Worm (Caenorhabditis elegans) whole organism, L4 larva: Measurements from ENCODE around the gene arl-5.

ENCODE experiments used
- D1046.2 ChIP-seq: fragments of 200-800 bp; sonication (Bioruptor generic); IDR thresholded peaks from 2 replicates; pipeline ENCODE4 v1.3.6; 2022; ENCODE audit warnings: missing genetic modification characterization, missing compliant biosample characterization
- F10B5.3 ChIP-seq: sonication (generic microtip); optimal IDR thresholded peaks from 2 replicates; lab custom pipeline; 2016; ENCODE audit warnings: mild to moderate bottlenecking, missing genetic modification characterization, missing compliant biosample characterization
- F26F4.8 ChIP-seq: fragments of 200-800 bp; sonication (Bioruptor generic); conservative IDR thresholded peaks from 2 replicates; pipeline ENCODE4 v1.3.6; 2022; ENCODE audit warnings: missing genetic modification characterization, missing compliant biosample characterization
- F37D6.2 ChIP-seq: sonication (generic microtip); optimal IDR thresholded peaks from 2 replicates; lab custom pipeline; 2016; ENCODE audit warnings: mild to moderate bottlenecking, missing genetic modification characterization, missing compliant biosample characterization
- F44E2.7 ChIP-seq: fragments of 200-800 bp; sonication (Bioruptor generic); IDR thresholded peaks from 2 replicates; pipeline ENCODE4 v2.1.2; 2022; ENCODE audit warnings: missing genetic modification characterization, missing compliant biosample characterization
- T20F7.1 ChIP-seq: fragments of 200-800 bp; sonication (Bioruptor generic); optimal IDR thresholded peaks from 2 replicates; lab custom pipeline; 2018; ENCODE audit warnings: mild to moderate bottlenecking, missing genetic modification characterization, missing compliant biosample characterization
- T26A8.4 ChIP-seq: fragments of 200-800 bp; sonication (Bioruptor generic); IDR thresholded peaks from 2 replicates; pipeline ENCODE4 v1.3.6; 2022; ENCODE audit warnings: missing genetic modification characterization, missing compliant biosample characterization
- Y105C5A.15 ChIP-seq: fragments of 200-800 bp; sonication (Bioruptor generic); IDR thresholded peaks from 2 replicates; pipeline ENCODE4 v1.3.6; 2022; ENCODE audit warnings: missing genetic modification characterization, missing compliant biosample characterization
- Y5F2A.4 ChIP-seq: fragments of 200-800 bp; sonication (Bioruptor generic); optimal IDR thresholded peaks from 2 replicates; lab custom pipeline; 2018; ENCODE audit warnings: mild to moderate bottlenecking, missing genetic modification characterization, missing compliant biosample characterization
- aha-1 ChIP-seq: fragments of 150-350 bp; peaks from one replicate; lab custom pipeline; 2014; ENCODE audit warnings: missing biosample characterization, missing genetic modification characterization
- arid-1 ChIP-seq: fragments of 200-800 bp; sonication (Bioruptor generic); conservative IDR thresholded peaks from 2 replicates; pipeline ENCODE4 v1.3.6; 2022; ENCODE audit warnings: missing genetic modification reagents, missing genetic modification characterization, missing compliant biosample characterization
- attf-4 ChIP-seq: sonication (generic microtip); optimal IDR thresholded peaks from 3 replicates; lab custom pipeline; 2017; ENCODE audit warnings: missing biosample characterization, missing genetic modification characterization
- ceh-20 ChIP-seq: fragments of 200-800 bp; sonication (Bioruptor generic); IDR thresholded peaks from 2 replicates; pipeline ENCODE4 v1.3.6; 2022; ENCODE audit warnings: missing genetic modification reagents, missing genetic modification characterization, missing compliant biosample characterization
- ceh-44 ChIP-seq: fragments of 200-800 bp; sonication (Bioruptor generic); IDR thresholded peaks from 2 replicates; pipeline ENCODE4 v1.3.6; 2022; ENCODE audit warnings: missing genetic modification reagents, missing genetic modification characterization, missing compliant biosample characterization
- daf-16 ChIP-seq, 3 experiments: sonication (generic microtip); optimal IDR thresholded peaks; 2 replicates each; lab custom pipeline; 2016 to 2017; ENCODE audit warnings: missing genetic modification characterization in 3 of 3, missing genetic modification reagents in 3 of 3, mild to moderate bottlenecking in 2 of 3, missing compliant biosample characterization in 2 of 3, missing biosample characterization in 1 of 3, moderate library complexity in 1 of 3
- daf-8 ChIP-seq: fragments of 200-800 bp; sonication (Bioruptor generic); IDR thresholded peaks from 2 replicates; pipeline ENCODE4 v1.3.6; 2022; ENCODE audit warnings: missing genetic modification characterization, missing compliant biosample characterization
- dmd-6 ChIP-seq: fragments of 200-800 bp; sonication (Bioruptor generic); IDR thresholded peaks from 2 replicates; pipeline ENCODE4 v1.3.6; 2022; ENCODE audit warnings: missing genetic modification reagents, missing genetic modification characterization, missing compliant biosample characterization
- dmd-9 ChIP-seq: fragments of 200-800 bp; sonication (Bioruptor generic); IDR thresholded peaks from 2 replicates; pipeline ENCODE4 v1.3.6; 2022; ENCODE audit warnings: missing genetic modification reagents, missing genetic modification characterization, missing compliant biosample characterization
- duxl-1 ChIP-seq: sonication (generic microtip); optimal IDR thresholded peaks from 2 replicates; lab custom pipeline; 2016; ENCODE audit warnings: mild to moderate bottlenecking, missing genetic modification characterization, moderate library complexity, missing compliant biosample characterization; ENCODE audit not compliant: poor library complexity
- dve-1 ChIP-seq: sonication (generic microtip); optimal IDR thresholded peaks from 2 replicates; lab custom pipeline; 2017; ENCODE audit warnings: antibody characterized with exemption, mild to moderate bottlenecking, missing genetic modification characterization, missing compliant biosample characterization; ENCODE audit not compliant: insufficient read depth
- egl-27 ChIP-seq: sonication (generic microtip); optimal IDR thresholded peaks from 3 replicates; lab custom pipeline; 2017; ENCODE audit warnings: missing biosample characterization, missing genetic modification reagents, missing genetic modification characterization
- hif-1 ChIP-seq, 2 experiments: sonication (generic microtip); optimal IDR thresholded peaks; 2 replicates each; lab custom pipeline; 2016 to 2017; ENCODE audit warnings: missing compliant biosample characterization in 2 of 2, missing genetic modification characterization in 2 of 2, missing genetic modification reagents in 2 of 2, missing genotype in 2 of 2, mild to moderate bottlenecking in 1 of 2
- hlh-30 ChIP-seq: sonication (generic microtip); optimal IDR thresholded peaks from 2 replicates; lab custom pipeline; 2017; ENCODE audit warnings: antibody characterized with exemption, mild to moderate bottlenecking, missing genetic modification characterization, missing compliant biosample characterization; ENCODE audit not compliant: insufficient read depth
- hmg-1.1 ChIP-seq: fragments of 200-800 bp; sonication (Bioruptor generic); IDR thresholded peaks from 2 replicates; pipeline ENCODE4 v1.3.6; 2022; ENCODE audit warnings: missing genetic modification reagents, missing genetic modification characterization, missing compliant biosample characterization
- lir-3 ChIP-seq: sonication (generic microtip); optimal IDR thresholded peaks from 2 replicates; lab custom pipeline; 2016; ENCODE audit warnings: mild to moderate bottlenecking, missing genetic modification characterization, missing compliant biosample characterization
- mdl-1 ChIP-seq, 2 experiments: fragments of 150-350 bp in 1 of 2; sonication (generic microtip) in 1 of 2; optimal IDR thresholded peaks; 2 replicates each; lab custom pipeline; 2014 to 2017; ENCODE audit warnings: missing biosample characterization in 2 of 2, missing genetic modification characterization in 2 of 2
- mep-1 ChIP-seq: fragments of 150-350 bp; sonication (generic microtip); optimal IDR thresholded peaks from 3 replicates; lab custom pipeline; 2014; ENCODE audit warnings: missing biosample characterization, missing genetic modification characterization
- mes-2 ChIP-seq: sonication (generic microtip); optimal IDR thresholded peaks from 2 replicates; lab custom pipeline; 2016; ENCODE audit warnings: missing genotype, mild to moderate bottlenecking, missing genetic modification characterization, missing compliant biosample characterization; ENCODE audit not compliant: poor library complexity, severe bottlenecking
- mxl-3 ChIP-seq: fragments of 200-800 bp; sonication (Bioruptor generic); optimal IDR thresholded peaks from 2 replicates; lab custom pipeline; 2018; ENCODE audit warnings: mild to moderate bottlenecking, missing genetic modification characterization, missing compliant biosample characterization
- nhr-10 ChIP-seq: fragments of 150-350 bp; optimal IDR thresholded peaks from 2 replicates; lab custom pipeline; 2014; ENCODE audit warnings: missing biosample characterization, missing genetic modification characterization
- nhr-102 ChIP-seq: sonication (generic microtip); optimal IDR thresholded peaks from 2 replicates; lab custom pipeline; 2016; ENCODE audit warnings: mild to moderate bottlenecking, missing genetic modification characterization, moderate library complexity, missing compliant biosample characterization
- nhr-11 ChIP-seq: fragments of 150-350 bp; optimal IDR thresholded peaks from 2 replicates; lab custom pipeline; 2014; ENCODE audit warnings: missing biosample characterization, missing genetic modification characterization
- nhr-237 ChIP-seq: sonication (generic microtip); optimal IDR thresholded peaks from 2 replicates; lab custom pipeline; 2017; ENCODE audit warnings: missing biosample characterization, missing genetic modification characterization
- nhr-42 ChIP-seq: fragments of 200-800 bp; sonication (Bioruptor generic); IDR thresholded peaks from 2 replicates; pipeline ENCODE4 v1.3.6; 2022; ENCODE audit warnings: missing genetic modification characterization, missing compliant biosample characterization
- nhr-77 ChIP-seq: fragments of 150-350 bp; optimal IDR thresholded peaks from 2 replicates; lab custom pipeline; 2014; ENCODE audit warnings: missing biosample characterization, missing genetic modification characterization
- pha-4 ChIP-seq, 2 experiments: fragments of 150-350 bp in 1 of 2; fragments of 200-800 bp in 1 of 2; sonication (Bioruptor generic) in 1 of 2; IDR thresholded peaks in 1 of 2; optimal IDR thresholded peaks in 1 of 2; 2 replicates each; pipeline versions ENCODE4 v1.3.6 to Lab custom; 2014 to 2022; ENCODE audit warnings: missing genetic modification characterization in 2 of 2, missing genetic modification reagents in 2 of 2, missing biosample characterization in 1 of 2, missing compliant biosample characterization in 1 of 2
- sdz-12 ChIP-seq: fragments of 200-800 bp; sonication (Bioruptor generic); optimal IDR thresholded peaks from 2 replicates; lab custom pipeline; 2018; ENCODE audit warnings: mild to moderate bottlenecking, missing genetic modification characterization, missing compliant biosample characterization
- set-16 ChIP-seq: fragments of 200-800 bp; sonication (Bioruptor generic); IDR thresholded peaks from 2 replicates; pipeline ENCODE4 v1.3.6; 2022; ENCODE audit warnings: missing genetic modification reagents, missing genetic modification characterization, missing compliant biosample characterization
- snpc-1.2 ChIP-seq: fragments of 200-800 bp; sonication (Bioruptor generic); IDR thresholded peaks from 2 replicates; pipeline ENCODE4 v1.3.6; 2022; ENCODE audit warnings: missing genetic modification reagents, missing genetic modification characterization, missing compliant biosample characterization
- snpc-4 ChIP-seq: fragments of 150-350 bp; optimal IDR thresholded peaks from 2 replicates; lab custom pipeline; 2014; ENCODE audit warnings: missing biosample characterization, missing genetic modification characterization
- spr-1 ChIP-seq: sonication (generic microtip); optimal IDR thresholded peaks from 2 replicates; lab custom pipeline; 2016; ENCODE audit warnings: mild to moderate bottlenecking, missing genetic modification characterization, missing compliant biosample characterization
- tag-97 ChIP-seq: fragments of 200-800 bp; sonication (Bioruptor generic); IDR thresholded peaks from 2 replicates; pipeline ENCODE4 v1.3.6; 2022; ENCODE audit warnings: missing genetic modification characterization, missing compliant biosample characterization
- unc-39 ChIP-seq: sonication (generic microtip); optimal IDR thresholded peaks from 2 replicates; lab custom pipeline; 2017; ENCODE audit warnings: missing biosample characterization, missing genetic modification characterization
- unc-62 ChIP-seq, 3 experiments: fragments of 150-350 bp in 1 of 3; sonication (generic microtip); optimal IDR thresholded peaks in 2 of 3; peaks in 1 of 3; 1 replicate in 1 of 3; 2 replicates in 2 of 3; lab custom pipeline; 2014 to 2017; ENCODE audit warnings: missing biosample characterization in 3 of 3, missing genetic modification characterization in 3 of 3, missing genetic modification reagents in 3 of 3, missing genotype in 1 of 3
- vab-7 ChIP-seq: fragments of 200-800 bp; sonication (Bioruptor generic); IDR thresholded peaks from 2 replicates; pipeline ENCODE4 v1.3.6; 2022; ENCODE audit warnings: missing genetic modification reagents, missing genetic modification characterization, missing compliant biosample characterization
- zag-1 ChIP-seq: fragments of 150-350 bp; optimal IDR thresholded peaks from 2 replicates; lab custom pipeline; 2014; ENCODE audit warnings: missing biosample characterization, missing genetic modification characterization
- zfp-2 ChIP-seq: sonication (generic microtip); optimal IDR thresholded peaks from 2 replicates; lab custom pipeline; 2016; ENCODE audit warnings: mild to moderate bottlenecking, missing genetic modification characterization, missing compliant biosample characterization
- ztf-11 ChIP-seq: fragments of 150-350 bp; optimal IDR thresholded peaks from 2 replicates; lab custom pipeline; 2014; ENCODE audit warnings: missing biosample characterization, missing genetic modification characterization

Gene arl-5

DNA sequence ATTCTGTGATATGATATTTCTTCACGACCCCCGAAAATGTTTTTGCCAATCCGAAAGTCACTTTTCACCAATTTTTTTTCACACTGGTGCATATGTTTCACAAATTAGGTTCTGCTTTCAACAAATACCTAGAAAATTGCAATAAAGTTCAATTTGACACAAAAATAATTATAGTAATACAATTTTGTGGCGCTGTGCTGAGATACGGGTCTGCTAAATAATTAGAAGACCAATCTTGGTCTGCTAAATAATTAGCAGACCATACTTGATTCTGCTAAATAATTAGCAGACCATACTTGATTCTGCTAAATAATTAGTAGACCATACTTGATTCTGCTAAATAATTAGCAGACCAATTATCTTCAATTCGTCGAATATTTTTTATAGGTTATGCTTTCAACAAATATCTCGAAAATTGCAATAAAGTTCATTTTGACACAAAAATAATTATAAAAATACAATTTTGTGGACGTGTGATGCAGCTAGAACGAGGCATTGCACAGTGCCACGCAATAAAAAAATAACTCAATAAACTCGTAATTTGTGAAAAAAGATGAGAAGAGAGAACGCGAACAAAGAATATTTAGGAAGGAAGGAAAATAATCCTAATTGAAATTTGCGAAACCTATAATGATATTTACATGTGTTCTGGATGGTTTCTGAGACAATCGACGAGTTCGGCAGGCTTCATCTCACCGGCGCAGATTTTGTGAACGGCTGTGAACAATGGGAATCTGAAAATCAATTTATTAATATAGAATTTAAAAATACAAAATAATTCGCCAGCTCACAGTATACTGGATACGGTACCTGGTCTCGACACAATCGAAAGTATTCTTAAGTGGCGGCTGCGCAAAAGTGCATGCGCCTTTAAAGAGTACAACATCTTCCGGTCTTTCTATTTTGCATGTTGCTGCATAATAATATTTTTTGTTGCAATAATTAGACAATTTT, 30.9 kb downstream of the arl-5 start:
- TF ChIP-seq daf-16 (GFP tag; optimal IDR thresholded peaks at IDR 0.05; lab: Kevin White, UChicago) = no peak
- peak; percentile 1 for TF ChIP-seq daf-16 (tag; optimal IDR thresholded peaks at IDR 0.05; lab: Kevin White, UChicago)
- no peak for TF ChIP-seq dmd-6 (GFP tag; lab: Robert Waterston, UW)
- no peak for TF ChIP-seq tag-97
- no peak for TF ChIP-seq F37D6.2 (tag; lab: Kevin White, UChicago)
- TF ChIP-seq nhr-42 (GFP tag; lab: Robert Waterston, UW) = no peak
- no peak for TF ChIP-seq F10B5.3 (tag; lab: Kevin White, UChicago)
- no peak for TF ChIP-seq set-16
- TF ChIP-seq zag-1 (tag; lab: Kevin White, UChicago) = no peak
- no peak for TF ChIP-seq dve-1 (tag; lab: Kevin White, UChicago)
- TF ChIP-seq nhr-11 (tag; lab: Kevin White, UChicago) = no peak
- no peak for TF ChIP-seq unc-62 (GFP tag; optimal IDR thresholded peaks at IDR 0.05 in 1 of 2; lab: Kevin White, UChicago)
- no peak for TF ChIP-seq unc-62 (tag; optimal IDR thresholded peaks at IDR 0.05; lab: Kevin White, UChicago)
- no peak for TF ChIP-seq mdl-1 (tag; optimal IDR thresholded peaks at IDR 0.05; lab: Kevin White, UChicago)
- no peak for TF ChIP-seq nhr-237 (tag; lab: Kevin White, UChicago)
- TF ChIP-seq F44E2.7 (GFP tag; lab: Robert Waterston, UW) = no peak
- TF ChIP-seq F26F4.8 (GFP tag; lab: Robert Waterston, UW) = no peak
- TF ChIP-seq ceh-44 (GFP tag; lab: Robert Waterston, UW) = no peak
- no peak for TF ChIP-seq unc-39
- TF ChIP-seq dmd-9 (GFP tag; lab: Robert Waterston, UW) = no peak
- TF ChIP-seq nhr-10 (tag; lab: Kevin White, UChicago) = no peak
- TF ChIP-seq mes-2 (tag; lab: Kevin White, UChicago) = peak; percentile 18
- TF ChIP-seq vab-7 (GFP tag; lab: Robert Waterston, UW) = no peak
- no peak for TF ChIP-seq nhr-102 (tag; lab: Kevin White, UChicago)
- no peak for TF ChIP-seq hif-1 (tag; optimal IDR thresholded peaks at IDR 0.05; lab: Kevin White, UChicago)
- no peak for TF ChIP-seq sdz-12 (GFP tag; lab: Kevin White, UChicago)
- TF ChIP-seq attf-4 (tag; lab: Kevin White, UChicago) = no peak
- TF ChIP-seq duxl-1 (tag; lab: Kevin White, UChicago) = no peak
- TF ChIP-seq pha-4 (GFP tag; IDR thresholded peaks at IDR 0.05; lab: Robert Waterston, UW) = no peak
- TF ChIP-seq pha-4 (tag; optimal IDR thresholded peaks at IDR 0.05; lab: Kevin White, UChicago) = no peak
- TF ChIP-seq nhr-77 (tag; lab: Kevin White, UChicago) = no peak
- TF ChIP-seq mep-1 (tag; lab: Kevin White, UChicago) = peak; percentile 48
- TF ChIP-seq Y5F2A.4 (GFP tag; lab: Kevin White, UChicago) = no peak
- no peak for TF ChIP-seq spr-1 (tag; lab: Kevin White, UChicago)
- no peak for TF ChIP-seq snpc-1.2 (GFP tag; lab: Robert Waterston, UW)
- peak; percentile 40 for TF ChIP-seq T20F7.1 (GFP tag; lab: Kevin White, UChicago)
- no peak for TF ChIP-seq arid-1 (GFP tag; lab: Robert Waterston, UW)
- peak; percentile 1 for TF ChIP-seq aha-1 (tag; lab: Kevin White, UChicago)
- no peak for TF ChIP-seq hmg-1.1
- no peak for TF ChIP-seq zfp-2
- TF ChIP-seq snpc-4 (tag; lab: Kevin White, UChicago) = no peak
- TF ChIP-seq egl-27 = no peak
- TF ChIP-seq ceh-20 (GFP tag; lab: Robert Waterston, UW) = no peak
- TF ChIP-seq D1046.2 (GFP tag; lab: Robert Waterston, UW) = no peak
- TF ChIP-seq mxl-3 (GFP tag; lab: Kevin White, UChicago) = no peak
- TF ChIP-seq hlh-30 (tag; lab: Kevin White, UChicago) = no peak
- no peak for TF ChIP-seq T26A8.4 (GFP tag; lab: Robert Waterston, UW)
- no peak for TF ChIP-seq ztf-11 (tag; lab: Kevin White, UChicago)
- 0 out of 2 replicates have a peak, but pooled peaks have one; percentile 27 for TF ChIP-seq Y105C5A.15 (GFP tag; lab: Robert Waterston, UW)
- no peak for TF ChIP-seq daf-8 (GFP tag; lab: Robert Waterston, UW)
- no peak for TF ChIP-seq lir-3 (tag; lab: Kevin White, UChicago)
